Worm (Caenorhabditis elegans): ENCODE data around the gene tex-2.

tex-2 gene

DNA sequence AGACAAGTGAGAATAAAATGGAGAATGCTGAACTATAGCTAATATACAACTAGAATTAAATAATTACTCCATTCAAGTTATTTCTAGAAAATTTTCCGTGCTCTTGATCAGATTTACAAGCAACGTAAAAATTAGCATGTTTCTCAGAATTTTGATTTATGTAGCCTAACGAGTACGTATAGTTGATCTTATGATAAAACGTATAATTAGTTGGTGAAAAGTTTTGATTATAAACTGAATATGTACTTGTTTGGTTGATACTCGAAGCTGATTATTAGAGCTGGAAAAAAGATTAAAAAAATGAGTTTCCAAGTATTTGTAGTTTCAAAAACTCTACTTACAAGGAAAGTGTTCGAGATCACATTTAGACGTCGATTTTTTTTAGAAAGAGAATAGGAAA is 23.1 kb upstream of the tex-2 start:
- TF ChIP-seq egl-27 (tag; optimal IDR thresholded peaks at IDR 0.05) (no peak), nhr-21 (tag; optimal IDR thresholded peaks at IDR 0.05) (peak; percentile 23)

DNA sequence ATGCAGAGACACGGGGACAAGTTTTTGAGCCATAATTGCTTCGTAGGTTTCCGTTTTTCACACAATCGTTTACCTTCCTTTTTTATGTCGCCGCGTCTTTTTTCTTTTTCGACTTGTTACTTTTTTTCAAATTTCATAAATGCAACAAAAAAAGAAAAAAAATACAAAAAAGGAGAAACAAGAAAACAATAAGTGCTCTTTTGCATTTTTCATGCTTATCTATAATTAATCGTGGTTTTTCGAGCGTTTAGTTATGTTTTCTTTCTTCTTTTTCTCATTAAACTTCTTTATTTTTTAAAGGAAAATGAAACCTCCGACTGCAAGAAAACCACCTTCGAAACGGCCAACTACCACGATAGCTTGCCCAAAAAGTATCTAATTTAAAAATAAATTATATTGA is 22.5 kb upstream of the tex-2 start, which contains the start of gene F59G1.4:
Gene F59G1.4, plus strand, starts transcription at position 301 of the 400 bp plus-strand sequence.
- no peak for TF ChIP-seq nhr-10 (tag; optimal IDR thresholded peaks at IDR 0.05)
- TF ChIP-seq zag-1 (tag; optimal IDR thresholded peaks at IDR 0.05), result no peak
- TF ChIP-seq mab-5 (tag; optimal IDR thresholded peaks at IDR 0.05), result no peak
- TF ChIP-seq sma-3 (GFP tag; optimal IDR thresholded peaks at IDR 0.05), result no peak
- no peak for TF ChIP-seq R02D3.7 (tag; optimal IDR thresholded peaks at IDR 0.05)
- TF ChIP-seq gmeb-1 (tag; optimal IDR thresholded peaks at IDR 0.05), result no peak
- TF ChIP-seq egl-27 (tag; optimal IDR thresholded peaks at IDR 0.05), result no peak
- no peak for TF ChIP-seq nhr-6 (tag; optimal IDR thresholded peaks at IDR 0.05)

DNA sequence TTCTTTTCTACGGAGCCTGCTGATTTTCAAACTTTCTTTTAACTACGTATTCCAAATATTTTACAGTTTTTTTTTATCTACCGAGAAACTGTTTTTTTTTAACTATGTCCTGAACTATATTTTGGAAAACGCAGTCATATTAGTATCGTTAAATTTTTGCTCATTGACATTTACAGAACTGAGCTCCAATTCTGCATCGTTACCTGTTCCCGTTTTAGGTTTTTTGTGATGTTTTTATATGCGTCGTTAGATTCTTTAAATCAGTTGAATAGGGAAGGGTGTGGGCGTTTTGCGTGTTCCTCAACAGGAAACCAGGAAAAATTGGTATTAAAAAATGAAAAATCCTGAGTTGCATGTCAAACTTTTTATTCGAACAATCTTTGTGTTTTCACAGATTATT is 19.4 kb upstream of the tex-2 start:
- no peak for TF ChIP-seq nhr-10 (tag; optimal IDR thresholded peaks at IDR 0.05)

DNA sequence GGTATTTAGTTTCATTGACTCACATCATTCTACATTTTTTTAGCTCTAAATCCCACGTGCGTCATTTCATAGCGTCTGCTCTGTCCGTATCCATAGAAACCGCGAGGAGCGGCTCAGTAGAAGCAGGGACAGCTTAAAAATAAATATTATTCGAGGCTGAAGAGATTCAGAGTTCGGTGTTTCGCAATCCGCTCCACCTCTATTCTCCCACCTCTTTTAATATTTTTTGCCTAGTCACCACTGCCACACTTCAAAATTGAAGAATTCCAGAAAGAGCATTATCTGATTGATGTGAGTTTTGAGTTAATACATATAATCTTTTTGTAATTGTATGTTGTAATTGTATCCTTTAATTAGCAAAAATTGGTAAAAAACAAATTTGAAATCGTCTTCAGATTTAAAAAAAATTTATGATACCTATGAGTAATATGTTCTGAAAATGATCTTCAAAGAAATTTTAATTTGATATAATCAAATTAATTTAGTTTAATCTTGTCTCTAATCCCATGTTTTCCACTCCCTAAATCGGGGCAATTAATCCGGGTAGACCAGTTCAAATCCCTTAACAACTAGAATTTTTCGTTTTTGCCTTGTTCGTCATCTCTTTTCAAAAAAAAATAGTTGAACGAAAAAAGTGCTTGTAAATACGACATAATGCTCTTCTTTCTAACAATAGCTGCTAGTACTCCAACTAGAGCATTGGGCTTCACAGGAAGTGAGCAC is 16.2 kb upstream of the tex-2 start:
- TF ChIP-seq nhr-12 (tag; optimal IDR thresholded peaks at IDR 0.05) (no peak), nhr-25 (tag; optimal IDR thresholded peaks at IDR 0.05) (peak; percentile 15), skn-1 (tag; optimal IDR thresholded peaks at IDR 0.05) (no peak)

DNA sequence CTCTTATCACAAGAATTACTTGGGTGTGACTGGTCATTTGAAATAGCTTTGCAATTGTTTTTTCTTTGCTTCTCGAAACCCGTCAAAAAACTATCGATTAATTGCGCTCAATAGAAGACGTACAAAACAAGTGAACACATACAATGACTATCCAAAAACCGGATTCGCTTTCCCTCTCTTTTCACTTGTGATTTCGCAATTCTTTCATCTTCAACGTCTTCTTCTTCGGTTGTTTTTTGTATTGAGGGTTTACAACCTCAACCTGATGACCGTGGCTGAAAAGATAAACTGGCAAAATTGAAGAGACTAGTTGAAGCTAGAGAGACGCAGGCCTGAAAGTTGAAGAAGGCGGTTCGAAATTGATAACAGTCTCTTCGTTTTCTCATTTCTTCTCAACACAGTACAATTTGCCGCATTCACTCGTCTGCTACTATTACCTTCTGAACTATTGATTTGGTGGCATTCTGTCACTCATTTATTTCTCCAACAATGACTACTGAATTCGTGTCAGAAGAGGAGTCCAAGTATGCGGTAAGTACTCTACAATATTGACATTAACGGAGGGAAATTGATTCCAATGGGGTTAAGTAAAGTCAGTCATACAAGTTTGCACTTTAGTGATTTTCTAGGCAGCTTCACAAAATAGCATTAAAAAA is 12.7 kb upstream of the tex-2 start:
- TF ChIP-seq lin-39 (tag; optimal IDR thresholded peaks at IDR 0.05) (no peak), nhr-77 (tag; optimal IDR thresholded peaks at IDR 0.05) (no peak), skn-1 (tag; optimal IDR thresholded peaks at IDR 0.05) (no peak), aly-2 (tag; optimal IDR thresholded peaks at IDR 0.05) (no peak), lin-13 (GFP tag; optimal IDR thresholded peaks at IDR 0.05) (no peak), alr-1 (tag; optimal IDR thresholded peaks at IDR 0.05) (no peak), ceh-16 (tag; optimal IDR thresholded peaks at IDR 0.05) (no peak), Y55F3AM.14 (GFP tag; optimal IDR thresholded peaks at IDR 0.05) (no peak), lsy-2 (tag; optimal IDR thresholded peaks at IDR 0.05) (peak in 1 of 2 experiments; percentile 27), nhr-21 (tag; optimal IDR thresholded peaks at IDR 0.05) (peak; percentile 52), unc-62 (GFP tag; optimal IDR thresholded peaks at IDR 0.05) (no peak), nhr-10 (tag; optimal IDR thresholded peaks at IDR 0.05) (no peak), unc-55 (GFP tag; optimal IDR thresholded peaks at IDR 0.05) (no peak), snpc-4 (tag; optimal IDR thresholded peaks at IDR 0.05) (no peak), ceh-82 (tag; optimal IDR thresholded peaks at IDR 0.05) (no peak), F13H6.1 (tag; optimal IDR thresholded peaks at IDR 0.05) (peak; percentile 18), nhr-12 (tag; optimal IDR thresholded peaks at IDR 0.05) (no peak), R02D3.7 (tag; optimal IDR thresholded peaks at IDR 0.05) (no peak), gmeb-1 (tag; optimal IDR thresholded peaks at IDR 0.05) (no peak), mab-5 (tag; optimal IDR thresholded peaks at IDR 0.05) (no peak), ama-1 (optimal IDR thresholded peaks at IDR 0.05) (no peak), ZK546.5 (tag; optimal IDR thresholded peaks at IDR 0.05) (no peak), blmp-1 (tag; optimal IDR thresholded peaks at IDR 0.05; ENCODE audit: insufficient read depth) (peak; percentile 94), sma-9 (GFP tag; optimal IDR thresholded peaks at IDR 0.05) (no peak), sma-9 (tag; optimal IDR thresholded peaks at IDR 0.05) (no peak), lin-11 (tag; optimal IDR thresholded peaks at IDR 0.05) (no peak), ztf-4 (tag; optimal IDR thresholded peaks at IDR 0.05) (peak; percentile 2), C34F6.9 (tag; optimal IDR thresholded peaks at IDR 0.05) (peak; percentile 9), sem-4 (tag; optimal IDR thresholded peaks at IDR 0.05) (no peak), dmd-4 (tag; optimal IDR thresholded peaks at IDR 0.05) (no peak), egl-27 (tag; optimal IDR thresholded peaks at IDR 0.05) (no peak), mdl-1 (tag; optimal IDR thresholded peaks at IDR 0.05) (no peak), mbf-1 (tag; optimal IDR thresholded peaks at IDR 0.05) (no peak), nhr-11 (tag; optimal IDR thresholded peaks at IDR 0.05) (no peak), crh-2 (tag; optimal IDR thresholded peaks at IDR 0.05) (peak; percentile 55), ztf-11 (tag; optimal IDR thresholded peaks at IDR 0.05) (no peak), sma-3 (GFP tag; optimal IDR thresholded peaks at IDR 0.05) (peak; percentile 18), elt-1 (tag; optimal IDR thresholded peaks at IDR 0.05) (no peak), unc-39 (tag; optimal IDR thresholded peaks at IDR 0.05) (no peak), nhr-25 (tag; optimal IDR thresholded peaks at IDR 0.05) (peak; percentile 91), nhr-129 (tag; optimal IDR thresholded peaks at IDR 0.05) (peak; percentile 31)

All from whole organism, L2 larva.